Fruit fly (Drosophila melanogaster) whole organism, embryonic: ENCODE results near the gene CG14118.

Experiments
- CG4854 ChIP-seq: fragments of 200-800 bp; sonication (Bioruptor generic); optimal IDR thresholded peaks from 2 replicates; lab custom pipeline; 2016; ENCODE audit warnings: missing biosample characterization, missing genetic modification characterization, inconsistent platforms
- btn ChIP-seq: fragments of 200-800 bp; sonication (Bioruptor generic); optimal IDR thresholded peaks from 2 replicates; lab custom pipeline; 2016; ENCODE audit warnings: missing biosample characterization, missing genetic modification characterization
- onecut ChIP-seq: fragments of 200-800 bp; sonication (Bioruptor generic); IDR thresholded peaks from 2 replicates; pipeline ENCODE4 v1.3.6; 2022; ENCODE audit warnings: missing biosample characterization, missing genetic modification characterization
- schlank ChIP-seq: fragments of 200-800 bp; sonication (Bioruptor generic); optimal IDR thresholded peaks from 2 replicates; lab custom pipeline; 2018; ENCODE audit warnings: missing biosample characterization, mild to moderate bottlenecking, missing genetic modification characterization

DNA sequence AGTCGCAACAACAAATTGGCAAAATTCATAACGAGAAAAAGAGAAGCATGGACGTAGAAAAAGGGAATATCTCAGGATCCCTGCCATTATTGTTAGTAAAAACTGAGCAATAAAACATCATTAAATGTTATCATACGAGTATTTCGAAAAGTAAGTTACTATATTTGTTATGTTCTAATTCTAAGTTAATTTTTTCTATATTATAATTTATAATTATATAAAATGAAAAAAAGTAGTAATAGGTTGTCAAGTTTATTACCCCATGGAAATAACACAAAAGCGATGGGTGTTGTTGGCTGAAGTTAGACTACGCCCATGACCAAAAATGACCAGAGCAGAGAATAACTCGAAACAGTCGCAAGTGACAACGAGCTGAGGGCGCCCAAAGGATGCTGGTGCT is 23.0 kb downstream of the CG14118 start:
- TF ChIP-seq onecut (GFP tag; lab: Robert Waterston, UW) (no peak), btn (GFP tag; lab: Kevin White, UChicago) (no peak), schlank (tag; lab: Kevin White, UChicago) (no peak), CG4854 (no peak)
